Fruit fly (Drosophila melanogaster): ENCODE data around the gene Cap-H2.

dm6 chr3R:10778151-10778550 lies 17.0 kb downstream of the Cap-H2 start:
- TF ChIP-seq CG33017 (tag; optimal IDR thresholded peaks at IDR 0.05) (no peak), toe (GFP tag; optimal IDR thresholded peaks at IDR 0.05) (no peak), kay (GFP tag; ENCODE audit: borderline replicate concordance) (no peak), Mnt (GFP tag; optimal IDR thresholded peaks at IDR 0.05) (no peak), CG1620 (GFP tag; optimal IDR thresholded peaks at IDR 0.05) (no peak), ovo (GFP tag; optimal IDR thresholded peaks at IDR 0.05) (no peak), cnc (optimal IDR thresholded peaks at IDR 0.05) (no peak), CG7101 (tag; optimal IDR thresholded peaks at IDR 0.05) (no peak), Clk (GFP tag; optimal IDR thresholded peaks at IDR 0.05) (no peak), bab1 (GFP tag; optimal IDR thresholded peaks at IDR 0.05) (no peak), CG11617 (GFP tag; optimal IDR thresholded peaks at IDR 0.05) (no peak), CG7045 (GFP tag; optimal IDR thresholded peaks at IDR 0.05) (no peak), Crg-1 (GFP tag; optimal IDR thresholded peaks at IDR 0.05) (no peak), Hr96 (GFP tag; optimal IDR thresholded peaks at IDR 0.05) (no peak)
